Worm (Caenorhabditis elegans) whole organism, L4/young adult: ENCODE results near the gene sox-3.

Source experiments
- dao-5 ChIP-seq: sonication (generic microtip); optimal IDR thresholded peaks from 2 replicates; lab custom pipeline; 2016; ENCODE audit warnings: missing genotype, missing genetic modification characterization, moderate library complexity, missing compliant biosample characterization
- him-1 ChIP-seq: sonication (generic microtip); optimal IDR thresholded peaks from 2 replicates; lab custom pipeline; 2016; ENCODE audit warnings: missing genotype, missing genetic modification reagents, missing genetic modification characterization, missing compliant biosample characterization

DNA sequence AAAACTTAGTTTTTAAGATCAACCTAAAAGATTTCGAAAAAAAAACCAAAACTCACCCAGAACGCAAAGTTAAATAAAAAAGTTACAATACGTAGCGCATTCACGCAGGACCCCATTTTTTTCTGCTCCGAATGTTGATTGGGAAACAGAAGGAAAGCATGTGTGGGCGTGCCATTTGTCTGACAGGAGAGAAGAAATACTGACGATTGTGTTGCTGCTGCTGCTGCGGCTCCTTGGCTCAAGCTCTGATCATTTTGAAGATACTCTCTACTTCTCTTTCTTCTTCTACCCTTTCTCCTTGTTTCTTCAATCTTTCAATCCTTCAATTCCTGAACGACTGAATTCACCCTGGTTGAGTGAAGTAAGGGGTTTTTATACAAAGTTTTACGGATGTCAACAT lies 36.5 kb upstream of the sox-3 start, which contains the start of gene tsp-8:
- TF ChIP-seq him-1 (tag; lab: Kevin White, UChicago) = no peak
- no peak for TF ChIP-seq dao-5 (tag; lab: Kevin White, UChicago)
